Worm (Caenorhabditis elegans) whole organism, L4 larva: ENCODE measurements around the gene viro-2.

Experiments used
- D1046.2 ChIP-seq: fragments of 200-800 bp; sonication (Bioruptor generic); IDR thresholded peaks from 2 replicates; pipeline ENCODE4 v1.3.6; 2022; ENCODE audit warnings: missing genetic modification characterization, missing compliant biosample characterization
- F10B5.3 ChIP-seq: sonication (generic microtip); optimal IDR thresholded peaks from 2 replicates; lab custom pipeline; 2016; ENCODE audit warnings: mild to moderate bottlenecking, missing genetic modification characterization, missing compliant biosample characterization
- F26F4.8 ChIP-seq: fragments of 200-800 bp; sonication (Bioruptor generic); conservative IDR thresholded peaks from 2 replicates; pipeline ENCODE4 v1.3.6; 2022; ENCODE audit warnings: missing genetic modification characterization, missing compliant biosample characterization
- F49E8.2 ChIP-seq: sonication (generic microtip); optimal IDR thresholded peaks from 2 replicates; lab custom pipeline; 2016; ENCODE audit warnings: missing compliant biosample characterization, mild to moderate bottlenecking, missing genetic modification characterization, borderline replicate concordance
- R02D3.7 ChIP-seq: fragments of 150-350 bp; sonication (generic microtip); optimal IDR thresholded peaks from 3 replicates; lab custom pipeline; 2014; ENCODE audit warnings: missing biosample characterization, missing genetic modification characterization
- T26A8.4 ChIP-seq: fragments of 200-800 bp; sonication (Bioruptor generic); IDR thresholded peaks from 2 replicates; pipeline ENCODE4 v1.3.6; 2022; ENCODE audit warnings: missing genetic modification characterization, missing compliant biosample characterization
- Y48G9A.11 ChIP-seq: fragments of 200-800 bp; sonication (Bioruptor generic); IDR thresholded peaks from 2 replicates; pipeline ENCODE4 v1.3.6; 2022; ENCODE audit warnings: missing genetic modification reagents, missing genetic modification characterization, missing compliant biosample characterization
- ZK337.2 ChIP-seq: fragments of 200-800 bp; sonication (Bioruptor generic); IDR thresholded peaks from 2 replicates; pipeline ENCODE4 v1.3.6; 2022; ENCODE audit warnings: missing genetic modification reagents, missing genetic modification characterization, missing compliant biosample characterization
- ZK546.5 ChIP-seq, 2 experiments: sonication (generic microtip); optimal IDR thresholded peaks; 2 replicates each; lab custom pipeline; 2017; ENCODE audit warnings: missing biosample characterization in 2 of 2, missing genetic modification characterization in 2 of 2
- aly-2 ChIP-seq: sonication (generic microtip); optimal IDR thresholded peaks from 2 replicates; lab custom pipeline; 2018; ENCODE audit warnings: missing biosample characterization, missing genetic modification characterization
- ama-1 ChIP-seq: fragments of 150-350 bp; optimal IDR thresholded peaks from 2 replicates; lab custom pipeline; 2014; ENCODE audit warnings: inconsistent platforms, mixed read lengths
- arid-1 ChIP-seq: fragments of 200-800 bp; sonication (Bioruptor generic); conservative IDR thresholded peaks from 2 replicates; pipeline ENCODE4 v1.3.6; 2022; ENCODE audit warnings: missing genetic modification reagents, missing genetic modification characterization, missing compliant biosample characterization
- attf-4 ChIP-seq: sonication (generic microtip); optimal IDR thresholded peaks from 3 replicates; lab custom pipeline; 2017; ENCODE audit warnings: missing biosample characterization, missing genetic modification characterization
- ceh-32 ChIP-seq: sonication (generic microtip); optimal IDR thresholded peaks from 2 replicates; lab custom pipeline; 2016; ENCODE audit warnings: mild to moderate bottlenecking, missing genetic modification characterization, missing compliant biosample characterization; ENCODE audit not compliant: poor library complexity
- ceh-62 ChIP-seq: sonication (generic microtip); optimal IDR thresholded peaks from 2 replicates; lab custom pipeline; 2017; ENCODE audit warnings: missing biosample characterization, missing genetic modification characterization
- daf-8 ChIP-seq: fragments of 200-800 bp; sonication (Bioruptor generic); IDR thresholded peaks from 2 replicates; pipeline ENCODE4 v1.3.6; 2022; ENCODE audit warnings: missing genetic modification characterization, missing compliant biosample characterization
- dmd-6 ChIP-seq: fragments of 200-800 bp; sonication (Bioruptor generic); IDR thresholded peaks from 2 replicates; pipeline ENCODE4 v1.3.6; 2022; ENCODE audit warnings: missing genetic modification reagents, missing genetic modification characterization, missing compliant biosample characterization
- dmd-9 ChIP-seq: fragments of 200-800 bp; sonication (Bioruptor generic); IDR thresholded peaks from 2 replicates; pipeline ENCODE4 v1.3.6; 2022; ENCODE audit warnings: missing genetic modification reagents, missing genetic modification characterization, missing compliant biosample characterization
- duxl-1 ChIP-seq: sonication (generic microtip); optimal IDR thresholded peaks from 2 replicates; lab custom pipeline; 2016; ENCODE audit warnings: mild to moderate bottlenecking, missing genetic modification characterization, moderate library complexity, missing compliant biosample characterization; ENCODE audit not compliant: poor library complexity
- hif-1 ChIP-seq, 2 experiments: sonication (generic microtip); optimal IDR thresholded peaks; 2 replicates each; lab custom pipeline; 2016 to 2017; ENCODE audit warnings: missing compliant biosample characterization in 2 of 2, missing genetic modification characterization in 2 of 2, missing genetic modification reagents in 2 of 2, missing genotype in 2 of 2, mild to moderate bottlenecking in 1 of 2
- hlh-11 ChIP-seq: fragments of 200-800 bp; sonication (Bioruptor generic); optimal IDR thresholded peaks from 2 replicates; lab custom pipeline; 2018; ENCODE audit warnings: mild to moderate bottlenecking, missing genetic modification characterization, missing compliant biosample characterization
- hlh-30 ChIP-seq: sonication (generic microtip); optimal IDR thresholded peaks from 2 replicates; lab custom pipeline; 2017; ENCODE audit warnings: antibody characterized with exemption, mild to moderate bottlenecking, missing genetic modification characterization, missing compliant biosample characterization; ENCODE audit not compliant: insufficient read depth
- jun-1 ChIP-seq: fragments of 150-350 bp; optimal IDR thresholded peaks from 2 replicates; lab custom pipeline; 2014; ENCODE audit warnings: missing biosample characterization, missing genetic modification reagents, missing genetic modification characterization
- lim-7 ChIP-seq: fragments of 200-800 bp; sonication (Bioruptor generic); IDR thresholded peaks from 2 replicates; pipeline ENCODE4 v1.3.6; 2022; ENCODE audit warnings: missing genetic modification characterization, missing compliant biosample characterization
- lin-15B ChIP-seq: fragments of 150-350 bp; sonication (generic microtip); optimal IDR thresholded peaks from 3 replicates; lab custom pipeline; 2014; ENCODE audit warnings: missing biosample characterization, missing genetic modification characterization
- lin-29 ChIP-seq: fragments of 200-800 bp; sonication (Bioruptor generic); IDR thresholded peaks from 2 replicates; pipeline ENCODE4 v1.3.6; 2022; ENCODE audit warnings: missing genetic modification reagents, missing genetic modification characterization, missing compliant biosample characterization
- lin-39 ChIP-seq: fragments of 150-350 bp; optimal IDR thresholded peaks from 2 replicates; lab custom pipeline; 2014; ENCODE audit warnings: missing biosample characterization, missing genetic modification reagents, missing genetic modification characterization
- madf-9 ChIP-seq: fragments of 200-800 bp; sonication (Bioruptor generic); conservative IDR thresholded peaks from 2 replicates; pipeline ENCODE4 v1.3.6; 2022; ENCODE audit warnings: missing genetic modification reagents, missing genetic modification characterization, missing compliant biosample characterization
- mdt-29 ChIP-seq: fragments of 200-800 bp; sonication (Bioruptor generic); IDR thresholded peaks from 2 replicates; pipeline ENCODE4 v1.3.6; 2022; ENCODE audit warnings: missing genetic modification reagents, missing genetic modification characterization, missing compliant biosample characterization
- mxl-2 ChIP-seq: fragments of 200-800 bp; sonication (Bioruptor generic); conservative IDR thresholded peaks from 2 replicates; pipeline ENCODE4 v1.3.6; 2022; ENCODE audit warnings: missing genetic modification reagents, missing genetic modification characterization, missing compliant biosample characterization
- nhr-10 ChIP-seq: fragments of 150-350 bp; optimal IDR thresholded peaks from 2 replicates; lab custom pipeline; 2014; ENCODE audit warnings: missing biosample characterization, missing genetic modification characterization
- nhr-102 ChIP-seq: sonication (generic microtip); optimal IDR thresholded peaks from 2 replicates; lab custom pipeline; 2016; ENCODE audit warnings: mild to moderate bottlenecking, missing genetic modification characterization, moderate library complexity, missing compliant biosample characterization
- nhr-11 ChIP-seq: fragments of 150-350 bp; optimal IDR thresholded peaks from 2 replicates; lab custom pipeline; 2014; ENCODE audit warnings: missing biosample characterization, missing genetic modification characterization
- nhr-25 ChIP-seq: sonication (generic microtip); optimal IDR thresholded peaks from 2 replicates; lab custom pipeline; 2017; ENCODE audit warnings: missing genetic modification characterization, mild to moderate bottlenecking, missing compliant biosample characterization, antibody characterized with exemption, moderate library complexity, borderline replicate concordance; ENCODE audit not compliant: insufficient read depth
- nhr-28 ChIP-seq: fragments of 150-350 bp; optimal IDR thresholded peaks from 2 replicates; lab custom pipeline; 2014; ENCODE audit warnings: missing biosample characterization, missing genetic modification characterization
- nhr-48 ChIP-seq: sonication (generic microtip); optimal IDR thresholded peaks from 2 replicates; lab custom pipeline; 2016; ENCODE audit warnings: mild to moderate bottlenecking, missing genetic modification characterization, missing compliant biosample characterization
- nhr-6 ChIP-seq: fragments of 150-350 bp; optimal IDR thresholded peaks from 2 replicates; lab custom pipeline; 2014; ENCODE audit warnings: missing biosample characterization, missing genetic modification characterization
- nhr-76 ChIP-seq: fragments of 150-350 bp; optimal IDR thresholded peaks from 2 replicates; lab custom pipeline; 2014; ENCODE audit warnings: missing biosample characterization, missing genetic modification characterization
- nhr-77 ChIP-seq: fragments of 150-350 bp; optimal IDR thresholded peaks from 2 replicates; lab custom pipeline; 2014; ENCODE audit warnings: missing biosample characterization, missing genetic modification characterization
- php-3 ChIP-seq: fragments of 200-800 bp; sonication (Bioruptor generic); IDR thresholded peaks from 2 replicates; pipeline ENCODE4 v1.3.6; 2022; ENCODE audit warnings: missing genetic modification reagents, missing genetic modification characterization, missing compliant biosample characterization
- rbr-2 ChIP-seq: sonication (generic microtip); optimal IDR thresholded peaks from 2 replicates; lab custom pipeline; 2016; ENCODE audit warnings: missing genotype, missing genetic modification characterization, missing compliant biosample characterization
- saeg-2 ChIP-seq: fragments of 200-800 bp; sonication (Bioruptor generic); IDR thresholded peaks from 2 replicates; pipeline ENCODE4 v1.3.6; 2022; ENCODE audit warnings: missing genetic modification reagents, missing genetic modification characterization, missing compliant biosample characterization
- snpc-1.2 ChIP-seq: fragments of 200-800 bp; sonication (Bioruptor generic); IDR thresholded peaks from 2 replicates; pipeline ENCODE4 v1.3.6; 2022; ENCODE audit warnings: missing genetic modification reagents, missing genetic modification characterization, missing compliant biosample characterization
- spr-1 ChIP-seq: sonication (generic microtip); optimal IDR thresholded peaks from 2 replicates; lab custom pipeline; 2016; ENCODE audit warnings: mild to moderate bottlenecking, missing genetic modification characterization, missing compliant biosample characterization
- spr-3 ChIP-seq: fragments of 200-800 bp; sonication (Bioruptor generic); optimal IDR thresholded peaks from 2 replicates; lab custom pipeline; 2018; ENCODE audit warnings: mild to moderate bottlenecking, missing genetic modification characterization, missing compliant biosample characterization
- tag-97 ChIP-seq: fragments of 200-800 bp; sonication (Bioruptor generic); IDR thresholded peaks from 2 replicates; pipeline ENCODE4 v1.3.6; 2022; ENCODE audit warnings: missing genetic modification characterization, missing compliant biosample characterization
- tra-1 ChIP-seq: fragments of 200-800 bp; sonication (Bioruptor generic); IDR thresholded peaks from 2 replicates; pipeline ENCODE4 v1.3.6; 2022; ENCODE audit warnings: missing genetic modification reagents, missing genetic modification characterization, missing compliant biosample characterization
- unc-130 ChIP-seq: sonication (generic microtip); optimal IDR thresholded peaks from 2 replicates; lab custom pipeline; 2016; ENCODE audit warnings: missing genetic modification reagents, missing genetic modification characterization, missing compliant biosample characterization
- unc-39 ChIP-seq: sonication (generic microtip); optimal IDR thresholded peaks from 2 replicates; lab custom pipeline; 2017; ENCODE audit warnings: missing biosample characterization, missing genetic modification characterization
- vab-7 ChIP-seq: fragments of 200-800 bp; sonication (Bioruptor generic); IDR thresholded peaks from 2 replicates; pipeline ENCODE4 v1.3.6; 2022; ENCODE audit warnings: missing genetic modification reagents, missing genetic modification characterization, missing compliant biosample characterization
- zfp-2 ChIP-seq: sonication (generic microtip); optimal IDR thresholded peaks from 2 replicates; lab custom pipeline; 2016; ENCODE audit warnings: mild to moderate bottlenecking, missing genetic modification characterization, missing compliant biosample characterization
- zip-11 ChIP-seq: fragments of 200-800 bp; sonication (Bioruptor generic); IDR thresholded peaks from 2 replicates; pipeline ENCODE4 v1.3.6; 2022; ENCODE audit warnings: missing genetic modification characterization, missing compliant biosample characterization
- ztf-11 ChIP-seq: fragments of 150-350 bp; optimal IDR thresholded peaks from 2 replicates; lab custom pipeline; 2014; ENCODE audit warnings: missing biosample characterization, missing genetic modification characterization

The viro-2 gene

DNA sequence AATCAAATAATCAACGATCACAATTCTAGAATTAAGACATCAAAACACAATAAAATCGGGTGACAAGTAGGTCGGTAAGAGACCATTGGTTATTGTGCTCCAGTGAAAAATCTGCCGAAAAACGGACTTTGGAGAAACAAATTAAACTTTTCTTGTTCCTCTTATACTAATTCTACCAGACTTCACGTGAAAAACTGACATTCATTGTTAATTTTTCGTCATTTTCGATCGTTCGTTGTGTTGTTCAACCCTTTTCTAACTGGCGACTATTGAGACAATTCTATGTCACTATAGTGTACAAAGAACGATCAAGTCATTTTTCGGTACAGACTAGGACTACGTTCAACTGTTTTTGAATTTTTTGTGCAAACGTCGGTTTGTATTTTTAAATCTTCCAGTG lies 8.2 kb upstream of the viro-2 start (continued):
- TF ChIP-seq ceh-32 (tag; lab: Kevin White, UChicago): no peak
- no peak for TF ChIP-seq unc-130 (GFP tag; lab: Kevin White, UChicago)
- no peak for TF ChIP-seq vab-7
- peak; percentile 55; the same call in 1 of the 2 replicates for TF ChIP-seq dmd-6 (GFP tag; lab: Robert Waterston, UW)
- no peak for TF ChIP-seq R02D3.7 (tag; lab: Kevin White, UChicago)
- TF ChIP-seq attf-4 (tag; lab: Kevin White, UChicago): no peak
- TF ChIP-seq mxl-2: peak; percentile 96
- no peak for TF ChIP-seq ZK337.2 (GFP tag; lab: Robert Waterston, UW)
- no peak for TF ChIP-seq php-3 (GFP tag; lab: Robert Waterston, UW)
- no peak for TF ChIP-seq lin-29 (GFP tag; lab: Robert Waterston, UW)
- peak; percentile 63 for TF ChIP-seq nhr-28
- TF ChIP-seq nhr-102 (tag; lab: Kevin White, UChicago): no peak
- no peak for TF ChIP-seq nhr-76 (tag; lab: Kevin White, UChicago)
- no peak for TF ChIP-seq zfp-2 (tag; lab: Kevin White, UChicago)
- no peak for TF ChIP-seq jun-1 (tag; lab: Kevin White, UChicago)
- TF ChIP-seq F10B5.3 (tag; lab: Kevin White, UChicago): no peak
- TF ChIP-seq daf-8: no peak
- TF ChIP-seq Y48G9A.11 (GFP tag; lab: Robert Waterston, UW): no peak
- peak; percentile 59 for TF ChIP-seq ama-1 (lab: Kevin White, UChicago)
- TF ChIP-seq lim-7 (GFP tag; lab: Robert Waterston, UW): no peak
- no peak for TF ChIP-seq unc-39 (tag; lab: Kevin White, UChicago)
- no peak for TF ChIP-seq lin-15B (tag; lab: Kevin White, UChicago)
- no peak for TF ChIP-seq ZK546.5 (tag; optimal IDR thresholded peaks at IDR 0.05; lab: Kevin White, UChicago)
- no peak for TF ChIP-seq lin-39
- no peak for TF ChIP-seq nhr-25 (tag; lab: Kevin White, UChicago)
- no peak for TF ChIP-seq D1046.2 (GFP tag; lab: Robert Waterston, UW)
- no peak for TF ChIP-seq F49E8.2 (tag; lab: Kevin White, UChicago)
- no peak for TF ChIP-seq aly-2 (tag; lab: Kevin White, UChicago)
- no peak for TF ChIP-seq spr-1 (tag; lab: Kevin White, UChicago)
- TF ChIP-seq nhr-10: peak; percentile 33
- TF ChIP-seq nhr-11 (tag; lab: Kevin White, UChicago): no peak
- TF ChIP-seq zip-11 (GFP tag; lab: Robert Waterston, UW): no peak
- TF ChIP-seq nhr-48 (tag; lab: Kevin White, UChicago): peak; percentile 41
- TF ChIP-seq dmd-9 (GFP tag; lab: Robert Waterston, UW): no peak
- peak; percentile 29 for TF ChIP-seq nhr-77 (tag; lab: Kevin White, UChicago)
- no peak for TF ChIP-seq ceh-62
- TF ChIP-seq hlh-11 (tag; lab: Kevin White, UChicago): peak; percentile 27
- TF ChIP-seq T26A8.4 (GFP tag; lab: Robert Waterston, UW): no peak
- no peak for TF ChIP-seq F26F4.8
- no peak for TF ChIP-seq spr-3
- no peak for TF ChIP-seq ztf-11 (tag; lab: Kevin White, UChicago)
- no peak for TF ChIP-seq madf-9 (GFP tag; lab: Robert Waterston, UW)
- TF ChIP-seq snpc-1.2 (GFP tag; lab: Robert Waterston, UW): no peak
- no peak for TF ChIP-seq nhr-6 (tag; lab: Kevin White, UChicago)
- TF ChIP-seq hif-1 (tag; optimal IDR thresholded peaks at IDR 0.05; lab: Kevin White, UChicago): no peak
- 0 out of 2 replicates have a peak, but pooled peaks have one; percentile 14 for TF ChIP-seq arid-1 (GFP tag; lab: Robert Waterston, UW)
- TF ChIP-seq duxl-1 (tag; lab: Kevin White, UChicago): peak; percentile 16
- no peak for TF ChIP-seq mdt-29 (GFP tag; lab: Robert Waterston, UW)
- no peak for TF ChIP-seq tag-97 (GFP tag; lab: Robert Waterston, UW)
- peak; percentile 37 for TF ChIP-seq hlh-30 (tag; lab: Kevin White, UChicago)
- TF ChIP-seq saeg-2 (GFP tag; lab: Robert Waterston, UW): no peak
- TF ChIP-seq tra-1 (GFP tag; lab: Robert Waterston, UW): no peak
- no peak for TF ChIP-seq rbr-2 (tag; lab: Kevin White, UChicago)
